Worm (Caenorhabditis elegans) whole organism, L4 larva: ENCODE measurements around the gene dao-2.

Source experiments
- aly-2 ChIP-seq: sonication (generic microtip); optimal IDR thresholded peaks from 2 replicates; lab custom pipeline; 2018; ENCODE audit warnings: missing biosample characterization, missing genetic modification characterization
- ceh-32 ChIP-seq: sonication (generic microtip); optimal IDR thresholded peaks from 2 replicates; lab custom pipeline; 2016; ENCODE audit warnings: mild to moderate bottlenecking, missing genetic modification characterization, missing compliant biosample characterization; ENCODE audit not compliant: poor library complexity
- fkh-10 ChIP-seq: fragments of 150-350 bp; optimal IDR thresholded peaks from 2 replicates; lab custom pipeline; 2014; ENCODE audit warnings: missing biosample characterization, missing genetic modification reagents, missing genetic modification characterization
- hlh-30 ChIP-seq: sonication (generic microtip); optimal IDR thresholded peaks from 2 replicates; lab custom pipeline; 2017; ENCODE audit warnings: antibody characterized with exemption, mild to moderate bottlenecking, missing genetic modification characterization, missing compliant biosample characterization; ENCODE audit not compliant: insufficient read depth
- lin-15B ChIP-seq: fragments of 150-350 bp; sonication (generic microtip); optimal IDR thresholded peaks from 3 replicates; lab custom pipeline; 2014; ENCODE audit warnings: missing biosample characterization, missing genetic modification characterization
- mdl-1 ChIP-seq, 2 experiments: fragments of 150-350 bp in 1 of 2; sonication (generic microtip) in 1 of 2; optimal IDR thresholded peaks; 2 replicates each; lab custom pipeline; 2014 to 2017; ENCODE audit warnings: missing biosample characterization in 2 of 2, missing genetic modification characterization in 2 of 2
- mxl-2 ChIP-seq: fragments of 200-800 bp; sonication (Bioruptor generic); conservative IDR thresholded peaks from 2 replicates; pipeline ENCODE4 v1.3.6; 2022; ENCODE audit warnings: missing genetic modification reagents, missing genetic modification characterization, missing compliant biosample characterization
- nhr-11 ChIP-seq: fragments of 150-350 bp; optimal IDR thresholded peaks from 2 replicates; lab custom pipeline; 2014; ENCODE audit warnings: missing biosample characterization, missing genetic modification characterization
- nhr-25 ChIP-seq: sonication (generic microtip); optimal IDR thresholded peaks from 2 replicates; lab custom pipeline; 2017; ENCODE audit warnings: missing genetic modification characterization, mild to moderate bottlenecking, missing compliant biosample characterization, antibody characterized with exemption, moderate library complexity, borderline replicate concordance; ENCODE audit not compliant: insufficient read depth
- nhr-77 ChIP-seq: fragments of 150-350 bp; optimal IDR thresholded peaks from 2 replicates; lab custom pipeline; 2014; ENCODE audit warnings: missing biosample characterization, missing genetic modification characterization
- ztf-11 ChIP-seq: fragments of 150-350 bp; optimal IDR thresholded peaks from 2 replicates; lab custom pipeline; 2014; ENCODE audit warnings: missing biosample characterization, missing genetic modification characterization

DNA sequence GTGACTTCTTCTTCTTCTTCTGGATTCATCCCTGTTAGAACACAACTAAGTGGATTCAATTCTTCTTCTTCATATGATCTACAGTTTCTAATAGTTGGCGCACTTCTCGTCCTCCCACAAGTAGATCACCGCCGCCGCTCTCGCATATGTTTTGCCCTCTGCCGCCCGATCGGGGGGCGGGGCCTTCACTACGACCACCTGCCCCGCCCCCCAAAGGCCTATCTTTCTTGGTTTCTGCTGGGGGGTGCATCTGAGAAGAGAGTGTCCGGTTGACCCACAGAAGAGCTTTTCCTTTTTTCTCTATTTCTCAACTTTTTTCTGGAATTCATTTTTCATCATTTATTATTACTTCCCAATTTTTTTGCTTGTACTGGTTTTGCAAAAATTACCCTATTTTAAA is 8.4 kb downstream of the dao-2 start:
- no peak for TF ChIP-seq nhr-25 (tag; lab: Kevin White, UChicago)
- TF ChIP-seq mxl-2 (GFP tag; lab: Robert Waterston, UW): no peak
- TF ChIP-seq fkh-10 (GFP tag; lab: Kevin White, UChicago): no peak
- no peak for TF ChIP-seq ceh-32 (tag; lab: Kevin White, UChicago)
- no peak for TF ChIP-seq lin-15B (tag; lab: Kevin White, UChicago)
- TF ChIP-seq mdl-1 (tag; optimal IDR thresholded peaks at IDR 0.05; lab: Kevin White, UChicago): no peak
- TF ChIP-seq ztf-11 (tag; lab: Kevin White, UChicago): no peak
- no peak for TF ChIP-seq aly-2 (tag; lab: Kevin White, UChicago)
- TF ChIP-seq nhr-11 (tag; lab: Kevin White, UChicago): no peak
- TF ChIP-seq nhr-77 (tag; lab: Kevin White, UChicago): no peak
- no peak for TF ChIP-seq hlh-30 (tag; lab: Kevin White, UChicago)
